Worm (Caenorhabditis elegans) whole organism, L4/young adult: ENCODE results near the gene B0432.1.

Source experiments
- W03F9.2 ChIP-seq: fragments of 150-350 bp; optimal IDR thresholded peaks from 2 replicates; lab custom pipeline; 2014; ENCODE audit warnings: missing biosample characterization, missing genetic modification characterization
- dao-5 ChIP-seq: sonication (generic microtip); optimal IDR thresholded peaks from 2 replicates; lab custom pipeline; 2016; ENCODE audit warnings: missing genotype, missing genetic modification characterization, moderate library complexity, missing compliant biosample characterization
- him-1 ChIP-seq: sonication (generic microtip); optimal IDR thresholded peaks from 2 replicates; lab custom pipeline; 2016; ENCODE audit warnings: missing genotype, missing genetic modification reagents, missing genetic modification characterization, missing compliant biosample characterization

- TF ChIP-seq him-1 (no peak), W03F9.2 (tag; lab: Kevin White, UChicago) (no peak), dao-5 (tag; lab: Kevin White, UChicago) (no peak)
These were observed 4.0 kb downstream of the B0432.1 start, which contains the start of gene K01A2.5 for ce11 chrII:300977-301772.
